Worm (Caenorhabditis elegans) whole organism, young adult: ENCODE results near the gene C17G1.14.

ENCODE experiments used
- B0035.1 ChIP-seq: sonication (generic microtip); optimal IDR thresholded peaks from 2 replicates; lab custom pipeline; 2016; ENCODE audit warnings: missing genetic modification characterization, mild to moderate bottlenecking, missing compliant biosample characterization, missing genotype, missing genetic modification reagents
- C06A6.2 ChIP-seq: fragments of 200-800 bp; sonication (Bioruptor generic); conservative IDR thresholded peaks from 2 replicates; pipeline ENCODE4 v1.3.6; 2022; ENCODE audit warnings: missing genetic modification characterization, missing compliant biosample characterization
- F10E7.11 ChIP-seq: sonication (generic microtip); optimal IDR thresholded peaks from 2 replicates; lab custom pipeline; 2017; ENCODE audit warnings: mild to moderate bottlenecking, missing genetic modification characterization, moderate library complexity, missing compliant biosample characterization
- F22D6.2 ChIP-seq: sonication (generic microtip); optimal IDR thresholded peaks from 2 replicates; lab custom pipeline; 2016; ENCODE audit warnings: mild to moderate bottlenecking, missing genetic modification characterization, missing compliant biosample characterization
- F37B4.10 ChIP-seq: fragments of 200-800 bp; sonication (Bioruptor generic); IDR thresholded peaks from 2 replicates; pipeline ENCODE4 v1.3.6; 2022; ENCODE audit warnings: missing genetic modification characterization, missing compliant biosample characterization
- F39B2.1 ChIP-seq: fragments of 200-800 bp; sonication (Bioruptor generic); IDR thresholded peaks from 2 replicates; pipeline ENCODE4 v1.3.6; 2022; ENCODE audit warnings: missing genetic modification reagents, missing genetic modification characterization, missing compliant biosample characterization
- F49E8.2 ChIP-seq: sonication (generic microtip); optimal IDR thresholded peaks from 3 replicates; lab custom pipeline; 2017; ENCODE audit warnings: missing genetic modification characterization, mild to moderate bottlenecking, missing compliant biosample characterization, antibody characterized with exemption, moderate library complexity; ENCODE audit not compliant: insufficient read depth
- F57C9.4 ChIP-seq: sonication (generic microtip); optimal IDR thresholded peaks from 2 replicates; lab custom pipeline; 2017; ENCODE audit warnings: mild to moderate bottlenecking, missing genetic modification characterization, missing compliant biosample characterization
- Y53F4B.3 ChIP-seq: fragments of 200-800 bp; sonication (Bioruptor generic); IDR thresholded peaks from 2 replicates; pipeline ENCODE4 v1.3.6; 2022; ENCODE audit warnings: missing genetic modification reagents, missing genetic modification characterization, missing compliant biosample characterization
- Y53G8AR.9 ChIP-seq: fragments of 200-800 bp; sonication (Bioruptor generic); conservative IDR thresholded peaks from 2 replicates; pipeline ENCODE4 v1.3.6; 2022; ENCODE audit warnings: missing genetic modification reagents, missing genetic modification characterization, missing compliant biosample characterization
- Y79H2A.3 ChIP-seq: fragments of 200-800 bp; sonication (Bioruptor generic); conservative IDR thresholded peaks from 2 replicates; pipeline ENCODE4 v1.3.6; 2022; ENCODE audit warnings: missing genetic modification reagents, missing genetic modification characterization, missing compliant biosample characterization
- aptf-2 ChIP-seq: fragments of 200-800 bp; sonication (Bioruptor generic); conservative IDR thresholded peaks from 2 replicates; pipeline ENCODE4 v1.3.6; 2022; ENCODE audit warnings: missing genetic modification reagents, missing genetic modification characterization, missing compliant biosample characterization
- atf-7 ChIP-seq: sonication (generic microtip); optimal IDR thresholded peaks from 2 replicates; lab custom pipeline; 2017; ENCODE audit warnings: mild to moderate bottlenecking, missing genetic modification characterization, missing compliant biosample characterization
- attf-3 ChIP-seq: fragments of 200-800 bp; sonication (Bioruptor generic); conservative IDR thresholded peaks from 2 replicates; pipeline ENCODE4 v1.3.6; 2022; ENCODE audit warnings: missing genetic modification reagents, missing genetic modification characterization, missing compliant biosample characterization
- cebp-2 ChIP-seq: fragments of 200-800 bp; sonication (Bioruptor generic); IDR thresholded peaks from 2 replicates; pipeline ENCODE4 v1.3.6; 2022; ENCODE audit warnings: missing genetic modification characterization, missing compliant biosample characterization
- ceh-27 ChIP-seq: fragments of 200-800 bp; sonication (Bioruptor generic); optimal IDR thresholded peaks from 2 replicates; lab custom pipeline; 2018; ENCODE audit warnings: mild to moderate bottlenecking, missing genetic modification characterization, moderate library complexity, missing compliant biosample characterization
- efl-1 ChIP-seq: fragments of 150-350 bp; optimal IDR thresholded peaks from 2 replicates; lab custom pipeline; 2014; ENCODE audit warnings: missing biosample characterization, missing genetic modification reagents, missing genetic modification characterization
- ekl-4 ChIP-seq: fragments of 200-800 bp; sonication (Bioruptor generic); IDR thresholded peaks from 2 replicates; pipeline ENCODE4 v1.3.6; 2022; ENCODE audit warnings: missing genetic modification reagents, missing genetic modification characterization, missing compliant biosample characterization
- hmg-1.2 ChIP-seq: fragments of 200-800 bp; sonication (Bioruptor generic); IDR thresholded peaks from 2 replicates; pipeline ENCODE4 v1.3.6; 2022; ENCODE audit warnings: missing genetic modification reagents, missing genetic modification characterization, missing compliant biosample characterization
- let-607 ChIP-seq, 2 experiments: fragments of 200-800 bp in 1 of 2; sonication (Bioruptor generic) in 1 of 2; sonication (generic microtip) in 1 of 2; optimal IDR thresholded peaks; 2 replicates each; lab custom pipeline; 2016 to 2018; ENCODE audit warnings: mild to moderate bottlenecking in 2 of 2, missing compliant biosample characterization in 2 of 2, missing genetic modification characterization in 2 of 2, moderate library complexity in 2 of 2, missing genotype in 1 of 2
- lsl-1 ChIP-seq: fragments of 200-800 bp; sonication (Bioruptor generic); optimal IDR thresholded peaks from 2 replicates; lab custom pipeline; 2018; ENCODE audit warnings: mild to moderate bottlenecking, missing genetic modification characterization, moderate library complexity, missing compliant biosample characterization
- madf-3 ChIP-seq: fragments of 200-800 bp; sonication (Bioruptor generic); IDR thresholded peaks from 2 replicates; pipeline ENCODE4 v1.3.6; 2022; ENCODE audit warnings: missing genetic modification reagents, missing genetic modification characterization, missing compliant biosample characterization
- madf-8 ChIP-seq: fragments of 200-800 bp; sonication (Bioruptor generic); conservative IDR thresholded peaks from 2 replicates; pipeline ENCODE4 v1.3.6; 2022; ENCODE audit warnings: missing genetic modification reagents, missing genetic modification characterization, missing compliant biosample characterization
- mcd-1 ChIP-seq: fragments of 200-800 bp; sonication (Bioruptor generic); IDR thresholded peaks from 2 replicates; pipeline ENCODE4 v1.3.6; 2022; ENCODE audit warnings: missing genetic modification reagents, missing genetic modification characterization, missing compliant biosample characterization
- mes-4 ChIP-seq: sonication (generic microtip); optimal IDR thresholded peaks from 2 replicates; lab custom pipeline; 2016; ENCODE audit warnings: missing genotype, missing genetic modification characterization, missing compliant biosample characterization
- nfya-2 ChIP-seq: fragments of 200-800 bp; sonication (Bioruptor generic); IDR thresholded peaks from 2 replicates; pipeline ENCODE4 v1.3.6; 2022; ENCODE audit warnings: missing genetic modification reagents, missing genetic modification characterization, missing compliant biosample characterization
- nhr-120 ChIP-seq: fragments of 200-800 bp; sonication (Bioruptor generic); IDR thresholded peaks from 2 replicates; pipeline ENCODE4 v1.3.6; 2022; ENCODE audit warnings: missing genetic modification characterization, missing compliant biosample characterization
- nhr-179 ChIP-seq: sonication (generic microtip); optimal IDR thresholded peaks from 2 replicates; lab custom pipeline; 2016; ENCODE audit warnings: mild to moderate bottlenecking, missing genetic modification characterization, missing compliant biosample characterization
- pha-4 ChIP-seq: fragments of 150-350 bp; sonication (generic microtip); optimal IDR thresholded peaks from 2 replicates; lab custom pipeline; 2014; ENCODE audit warnings: missing biosample characterization, missing genetic modification reagents, missing genetic modification characterization
- repo-1 ChIP-seq: sonication (generic microtip); optimal IDR thresholded peaks from 2 replicates; lab custom pipeline; 2017; ENCODE audit warnings: mild to moderate bottlenecking, missing genetic modification characterization, missing compliant biosample characterization
- rpc-1 ChIP-seq, 2 experiments: fragments of 150-350 bp in 1 of 2; sonication (generic microtip) in 1 of 2; optimal IDR thresholded peaks; 2 replicates each; lab custom pipeline; 2014 to 2018; ENCODE audit warnings: missing biosample characterization in 1 of 2, missing genetic modification characterization in 1 of 2, missing genetic modification reagents in 1 of 2, missing genotype in 1 of 2
- sdz-38 ChIP-seq: sonication (generic microtip); optimal IDR thresholded peaks from 2 replicates; lab custom pipeline; 2016; ENCODE audit warnings: missing genotype, missing genetic modification characterization, missing compliant biosample characterization
- snpc-1.1 ChIP-seq: sonication (generic microtip); optimal IDR thresholded peaks from 2 replicates; lab custom pipeline; 2017; ENCODE audit warnings: missing genetic modification characterization, mild to moderate bottlenecking, missing compliant biosample characterization, antibody characterized with exemption, moderate library complexity, missing genotype, missing genetic modification reagents; ENCODE audit not compliant: insufficient read depth
- sptf-2 ChIP-seq: fragments of 200-800 bp; sonication (Bioruptor generic); optimal IDR thresholded peaks from 2 replicates; lab custom pipeline; 2018; ENCODE audit warnings: mild to moderate bottlenecking, missing genetic modification characterization, missing compliant biosample characterization
- unc-62 ChIP-seq: fragments of 150-350 bp; optimal IDR thresholded peaks from 2 replicates; lab custom pipeline; 2014; ENCODE audit warnings: missing biosample characterization, missing genetic modification reagents, missing genetic modification characterization
- xnd-1 ChIP-seq: sonication (generic microtip); optimal IDR thresholded peaks from 2 replicates; lab custom pipeline; 2016; ENCODE audit warnings: missing genotype, missing genetic modification reagents, missing genetic modification characterization, missing compliant biosample characterization
- ztf-26 ChIP-seq: sonication (generic microtip); optimal IDR thresholded peaks from 2 replicates; lab custom pipeline; 2017; ENCODE audit warnings: missing genetic modification characterization, missing compliant biosample characterization

Gene C17G1.14

ce11 chrX:9938091-9938490 lies 522 bp upstream of the C17G1.14 start (continued):
- TF ChIP-seq F22D6.2 (tag; lab: Kevin White, UChicago) (no peak), let-607 (tag; optimal IDR thresholded peaks at IDR 0.05; lab: Kevin White, UChicago) (no peak)

- TF ChIP-seq F10E7.11 (no peak), F57C9.4 (tag; lab: Kevin White, UChicago) (no peak), atf-7 (tag; lab: Kevin White, UChicago) (no peak), snpc-1.1 (tag; lab: Kevin White, UChicago) (no peak), ztf-26 (tag; lab: Kevin White, UChicago) (no peak), rpc-1 (optimal IDR thresholded peaks at IDR 0.05; lab: Kevin White, UChicago) (no peak), rpc-1 (tag; optimal IDR thresholded peaks at IDR 0.05; lab: Kevin White, UChicago) (no peak), mcd-1 (no peak), nfya-2 (GFP tag; lab: Robert Waterston, UW) (no peak), C06A6.2 (GFP tag; lab: Robert Waterston, UW) (no peak), F49E8.2 (tag; lab: Kevin White, UChicago) (no peak), let-607 (tag; optimal IDR thresholded peaks at IDR 0.05; lab: Kevin White, UChicago) (no peak), repo-1 (no peak), nhr-120 (GFP tag; lab: Robert Waterston, UW) (no peak), mes-4 (no peak), F37B4.10 (GFP tag; lab: Robert Waterston, UW) (no peak), attf-3 (GFP tag; lab: Robert Waterston, UW) (no peak), cebp-2 (GFP tag; lab: Robert Waterston, UW) (no peak)
Measured at ce11 chrX:9940524-9940923, 1.9 kb downstream of the C17G1.14 start.

- peak; percentile 16; the same call in 1 of the 2 replicates for TF ChIP-seq hmg-1.2 (GFP tag; lab: Robert Waterston, UW)
- TF ChIP-seq ekl-4 (GFP tag; lab: Robert Waterston, UW), result 0 out of 2 replicates have a peak, but pooled peaks have one; percentile 19
- no peak for TF ChIP-seq madf-8 (GFP tag; lab: Robert Waterston, UW)
- no peak for TF ChIP-seq madf-3 (GFP tag; lab: Robert Waterston, UW)
- no peak for TF ChIP-seq aptf-2 (GFP tag; lab: Robert Waterston, UW)
- TF ChIP-seq, all 124 proteins: peak for 2
Measured at ce11 chrX:9941379-9941778, 2.8 kb downstream of the C17G1.14 start.

- TF ChIP-seq efl-1 (GFP tag; lab: Kevin White, UChicago) (no peak), B0035.1 (no peak), ceh-27 (GFP tag; lab: Kevin White, UChicago) (no peak), mcd-1 (no peak), sdz-38 (tag; lab: Kevin White, UChicago) (no peak), Y79H2A.3 (GFP tag; lab: Robert Waterston, UW) (no peak)
Measured at ce11 chrX:9948528-9948927, 9.9 kb downstream of the C17G1.14 start.

ce11 chrX:9948963-9949362 lies 10.3 kb downstream of the C17G1.14 start, which contains the start of gene nas-37:
Gene nas-37, minus strand, starts transcription at chrX:9949063.
- no peak for TF ChIP-seq mes-4
- no peak for TF ChIP-seq xnd-1 (tag; lab: Kevin White, UChicago)
- TF ChIP-seq unc-62 (GFP tag; lab: Kevin White, UChicago), result no peak
- TF ChIP-seq sptf-2 (GFP tag; lab: Kevin White, UChicago), result no peak
- no peak for TF ChIP-seq nhr-179
- TF ChIP-seq Y53G8AR.9, result no peak
- TF ChIP-seq pha-4 (tag; lab: Kevin White, UChicago), result no peak
- TF ChIP-seq Y53F4B.3 (GFP tag; lab: Robert Waterston, UW), result no peak
- no peak for TF ChIP-seq lsl-1 (GFP tag; lab: Kevin White, UChicago)
- no peak for TF ChIP-seq F39B2.1
